Worm (Caenorhabditis elegans) whole organism, L4 larva: ENCODE results near the gene B0198.3.
A peak's percentile ranks its signal among the peaks of the same experiment; 100 is the strongest.

Source experiments
- D1046.2 ChIP-seq: fragments of 200-800 bp; sonication (Bioruptor generic); IDR thresholded peaks from 2 replicates; pipeline ENCODE4 v1.3.6; 2022; ENCODE audit warnings: missing genetic modification characterization, missing compliant biosample characterization
- F26F4.8 ChIP-seq: fragments of 200-800 bp; sonication (Bioruptor generic); conservative IDR thresholded peaks from 2 replicates; pipeline ENCODE4 v1.3.6; 2022; ENCODE audit warnings: missing genetic modification characterization, missing compliant biosample characterization
- F37D6.2 ChIP-seq: sonication (generic microtip); optimal IDR thresholded peaks from 2 replicates; lab custom pipeline; 2016; ENCODE audit warnings: mild to moderate bottlenecking, missing genetic modification characterization, missing compliant biosample characterization
- F44E2.7 ChIP-seq: fragments of 200-800 bp; sonication (Bioruptor generic); IDR thresholded peaks from 2 replicates; pipeline ENCODE4 v2.1.2; 2022; ENCODE audit warnings: missing genetic modification characterization, missing compliant biosample characterization
- R02D3.7 ChIP-seq: fragments of 150-350 bp; sonication (generic microtip); optimal IDR thresholded peaks from 3 replicates; lab custom pipeline; 2014; ENCODE audit warnings: missing biosample characterization, missing genetic modification characterization
- Y105C5A.15 ChIP-seq: fragments of 200-800 bp; sonication (Bioruptor generic); IDR thresholded peaks from 2 replicates; pipeline ENCODE4 v1.3.6; 2022; ENCODE audit warnings: missing genetic modification characterization, missing compliant biosample characterization
- Y48G9A.11 ChIP-seq: fragments of 200-800 bp; sonication (Bioruptor generic); IDR thresholded peaks from 2 replicates; pipeline ENCODE4 v1.3.6; 2022; ENCODE audit warnings: missing genetic modification reagents, missing genetic modification characterization, missing compliant biosample characterization
- Y75B8A.6 ChIP-seq: fragments of 200-800 bp; sonication (Bioruptor generic); IDR thresholded peaks from 2 replicates; pipeline ENCODE4 v1.3.6; 2022; ENCODE audit warnings: missing genetic modification reagents, missing genetic modification characterization, missing compliant biosample characterization
- ZK337.2 ChIP-seq: fragments of 200-800 bp; sonication (Bioruptor generic); IDR thresholded peaks from 2 replicates; pipeline ENCODE4 v1.3.6; 2022; ENCODE audit warnings: missing genetic modification reagents, missing genetic modification characterization, missing compliant biosample characterization
- aha-1 ChIP-seq: fragments of 150-350 bp; peaks from one replicate; lab custom pipeline; 2014; ENCODE audit warnings: missing biosample characterization, missing genetic modification characterization
- aly-2 ChIP-seq: sonication (generic microtip); optimal IDR thresholded peaks from 2 replicates; lab custom pipeline; 2018; ENCODE audit warnings: missing biosample characterization, missing genetic modification characterization
- ceh-28 ChIP-seq: fragments of 150-350 bp; optimal IDR thresholded peaks from 2 replicates; lab custom pipeline; 2014; ENCODE audit warnings: missing biosample characterization, missing genetic modification reagents, missing genetic modification characterization
- ceh-62 ChIP-seq: sonication (generic microtip); optimal IDR thresholded peaks from 2 replicates; lab custom pipeline; 2017; ENCODE audit warnings: missing biosample characterization, missing genetic modification characterization
- cey-2 ChIP-seq: sonication (generic microtip); optimal IDR thresholded peaks from 3 replicates; lab custom pipeline; 2017; ENCODE audit warnings: missing genetic modification characterization, mild to moderate bottlenecking, missing compliant biosample characterization, antibody characterized with exemption, borderline replicate concordance; ENCODE audit not compliant: insufficient read depth
- ctbp-1 ChIP-seq: fragments of 200-800 bp; sonication (Bioruptor generic); IDR thresholded peaks from 2 replicates; pipeline ENCODE4 v1.3.6; 2022; ENCODE audit warnings: missing genetic modification reagents, missing genetic modification characterization, missing compliant biosample characterization
- daf-12 ChIP-seq: fragments of 150-350 bp; optimal IDR thresholded peaks from 2 replicates; lab custom pipeline; 2014; ENCODE audit warnings: missing biosample characterization, missing genetic modification reagents, missing genetic modification characterization
- daf-16 ChIP-seq, 3 experiments: sonication (generic microtip); optimal IDR thresholded peaks; 2 replicates each; lab custom pipeline; 2016 to 2017; ENCODE audit warnings: missing genetic modification characterization in 3 of 3, missing genetic modification reagents in 3 of 3, mild to moderate bottlenecking in 2 of 3, missing compliant biosample characterization in 2 of 3, missing biosample characterization in 1 of 3, moderate library complexity in 1 of 3
- daf-19 ChIP-seq: fragments of 200-800 bp; sonication (Bioruptor generic); conservative IDR thresholded peaks from 2 replicates; pipeline ENCODE4 v1.3.6; 2022; ENCODE audit warnings: missing genetic modification characterization, missing compliant biosample characterization
- dmd-6 ChIP-seq: fragments of 200-800 bp; sonication (Bioruptor generic); IDR thresholded peaks from 2 replicates; pipeline ENCODE4 v1.3.6; 2022; ENCODE audit warnings: missing genetic modification reagents, missing genetic modification characterization, missing compliant biosample characterization
- dmd-9 ChIP-seq: fragments of 200-800 bp; sonication (Bioruptor generic); IDR thresholded peaks from 2 replicates; pipeline ENCODE4 v1.3.6; 2022; ENCODE audit warnings: missing genetic modification reagents, missing genetic modification characterization, missing compliant biosample characterization
- dpl-1 ChIP-seq: fragments of 150-350 bp; optimal IDR thresholded peaks from 2 replicates; lab custom pipeline; 2014; ENCODE audit warnings: missing biosample characterization, missing genetic modification reagents, missing genetic modification characterization
- fkh-10 ChIP-seq: fragments of 150-350 bp; optimal IDR thresholded peaks from 2 replicates; lab custom pipeline; 2014; ENCODE audit warnings: missing biosample characterization, missing genetic modification reagents, missing genetic modification characterization
- gei-8 ChIP-seq: fragments of 200-800 bp; sonication (Bioruptor generic); optimal IDR thresholded peaks from 2 replicates; lab custom pipeline; 2018; ENCODE audit warnings: mild to moderate bottlenecking, missing genetic modification characterization, missing compliant biosample characterization
- hif-1 ChIP-seq, 2 experiments: sonication (generic microtip); optimal IDR thresholded peaks; 2 replicates each; lab custom pipeline; 2016 to 2017; ENCODE audit warnings: missing compliant biosample characterization in 2 of 2, missing genetic modification characterization in 2 of 2, missing genetic modification reagents in 2 of 2, missing genotype in 2 of 2, mild to moderate bottlenecking in 1 of 2
- hlh-11 ChIP-seq: fragments of 200-800 bp; sonication (Bioruptor generic); optimal IDR thresholded peaks from 2 replicates; lab custom pipeline; 2018; ENCODE audit warnings: mild to moderate bottlenecking, missing genetic modification characterization, missing compliant biosample characterization
- hmg-1.1 ChIP-seq: fragments of 200-800 bp; sonication (Bioruptor generic); IDR thresholded peaks from 2 replicates; pipeline ENCODE4 v1.3.6; 2022; ENCODE audit warnings: missing genetic modification reagents, missing genetic modification characterization, missing compliant biosample characterization
- lin-1 ChIP-seq: fragments of 200-800 bp; sonication (Bioruptor generic); IDR thresholded peaks from 2 replicates; pipeline ENCODE4 v1.3.6; 2022; ENCODE audit warnings: missing genetic modification reagents, missing genetic modification characterization, missing compliant biosample characterization
- lin-13 ChIP-seq: fragments of 150-350 bp; optimal IDR thresholded peaks from 2 replicates; lab custom pipeline; 2014; ENCODE audit warnings: missing biosample characterization, missing genetic modification reagents, missing genetic modification characterization
- lin-15B ChIP-seq: fragments of 150-350 bp; sonication (generic microtip); optimal IDR thresholded peaks from 3 replicates; lab custom pipeline; 2014; ENCODE audit warnings: missing biosample characterization, missing genetic modification characterization
- lin-29 ChIP-seq: fragments of 200-800 bp; sonication (Bioruptor generic); IDR thresholded peaks from 2 replicates; pipeline ENCODE4 v1.3.6; 2022; ENCODE audit warnings: missing genetic modification reagents, missing genetic modification characterization, missing compliant biosample characterization
- lin-38 ChIP-seq: fragments of 200-800 bp; sonication (Bioruptor generic); IDR thresholded peaks from 2 replicates; pipeline ENCODE4 v1.3.6; 2022; ENCODE audit warnings: missing genetic modification reagents, missing genetic modification characterization, missing compliant biosample characterization
- lin-39 ChIP-seq: fragments of 150-350 bp; optimal IDR thresholded peaks from 2 replicates; lab custom pipeline; 2014; ENCODE audit warnings: missing biosample characterization, missing genetic modification reagents, missing genetic modification characterization
- madf-9 ChIP-seq: fragments of 200-800 bp; sonication (Bioruptor generic); conservative IDR thresholded peaks from 2 replicates; pipeline ENCODE4 v1.3.6; 2022; ENCODE audit warnings: missing genetic modification reagents, missing genetic modification characterization, missing compliant biosample characterization
- mdt-29 ChIP-seq: fragments of 200-800 bp; sonication (Bioruptor generic); IDR thresholded peaks from 2 replicates; pipeline ENCODE4 v1.3.6; 2022; ENCODE audit warnings: missing genetic modification reagents, missing genetic modification characterization, missing compliant biosample characterization
- mep-1 ChIP-seq: fragments of 150-350 bp; sonication (generic microtip); optimal IDR thresholded peaks from 3 replicates; lab custom pipeline; 2014; ENCODE audit warnings: missing biosample characterization, missing genetic modification characterization
- mxl-2 ChIP-seq: fragments of 200-800 bp; sonication (Bioruptor generic); conservative IDR thresholded peaks from 2 replicates; pipeline ENCODE4 v1.3.6; 2022; ENCODE audit warnings: missing genetic modification reagents, missing genetic modification characterization, missing compliant biosample characterization
- nhr-10 ChIP-seq: fragments of 150-350 bp; optimal IDR thresholded peaks from 2 replicates; lab custom pipeline; 2014; ENCODE audit warnings: missing biosample characterization, missing genetic modification characterization
- nhr-102 ChIP-seq: sonication (generic microtip); optimal IDR thresholded peaks from 2 replicates; lab custom pipeline; 2016; ENCODE audit warnings: mild to moderate bottlenecking, missing genetic modification characterization, moderate library complexity, missing compliant biosample characterization
- nhr-237 ChIP-seq: sonication (generic microtip); optimal IDR thresholded peaks from 2 replicates; lab custom pipeline; 2017; ENCODE audit warnings: missing biosample characterization, missing genetic modification characterization
- nhr-42 ChIP-seq: fragments of 200-800 bp; sonication (Bioruptor generic); IDR thresholded peaks from 2 replicates; pipeline ENCODE4 v1.3.6; 2022; ENCODE audit warnings: missing genetic modification characterization, missing compliant biosample characterization
- nhr-48 ChIP-seq: sonication (generic microtip); optimal IDR thresholded peaks from 2 replicates; lab custom pipeline; 2016; ENCODE audit warnings: mild to moderate bottlenecking, missing genetic modification characterization, missing compliant biosample characterization
- php-3 ChIP-seq: fragments of 200-800 bp; sonication (Bioruptor generic); IDR thresholded peaks from 2 replicates; pipeline ENCODE4 v1.3.6; 2022; ENCODE audit warnings: missing genetic modification reagents, missing genetic modification characterization, missing compliant biosample characterization
- sdz-12 ChIP-seq: fragments of 200-800 bp; sonication (Bioruptor generic); optimal IDR thresholded peaks from 2 replicates; lab custom pipeline; 2018; ENCODE audit warnings: mild to moderate bottlenecking, missing genetic modification characterization, missing compliant biosample characterization
- set-16 ChIP-seq: fragments of 200-800 bp; sonication (Bioruptor generic); IDR thresholded peaks from 2 replicates; pipeline ENCODE4 v1.3.6; 2022; ENCODE audit warnings: missing genetic modification reagents, missing genetic modification characterization, missing compliant biosample characterization
- skn-1 ChIP-seq: fragments of 150-350 bp; optimal IDR thresholded peaks from 2 replicates; lab custom pipeline; 2014; ENCODE audit warnings: missing biosample characterization, missing genetic modification characterization
- snpc-4 ChIP-seq: fragments of 150-350 bp; optimal IDR thresholded peaks from 2 replicates; lab custom pipeline; 2014; ENCODE audit warnings: missing biosample characterization, missing genetic modification characterization
- tag-97 ChIP-seq: fragments of 200-800 bp; sonication (Bioruptor generic); IDR thresholded peaks from 2 replicates; pipeline ENCODE4 v1.3.6; 2022; ENCODE audit warnings: missing genetic modification characterization, missing compliant biosample characterization
- unc-62 ChIP-seq, 3 experiments: fragments of 150-350 bp in 1 of 3; sonication (generic microtip); optimal IDR thresholded peaks in 2 of 3; peaks in 1 of 3; 1 replicate in 1 of 3; 2 replicates in 2 of 3; lab custom pipeline; 2014 to 2017; ENCODE audit warnings: missing biosample characterization in 3 of 3, missing genetic modification characterization in 3 of 3, missing genetic modification reagents in 3 of 3, missing genotype in 1 of 3
- zip-11 ChIP-seq: fragments of 200-800 bp; sonication (Bioruptor generic); IDR thresholded peaks from 2 replicates; pipeline ENCODE4 v1.3.6; 2022; ENCODE audit warnings: missing genetic modification characterization, missing compliant biosample characterization
- zip-2 ChIP-seq: fragments of 150-350 bp; optimal IDR thresholded peaks from 2 replicates; lab custom pipeline; 2014; ENCODE audit warnings: missing biosample characterization, missing genetic modification characterization
- ztf-11 ChIP-seq: fragments of 150-350 bp; optimal IDR thresholded peaks from 2 replicates; lab custom pipeline; 2014; ENCODE audit warnings: missing biosample characterization, missing genetic modification characterization

B0198.3 gene

DNA sequence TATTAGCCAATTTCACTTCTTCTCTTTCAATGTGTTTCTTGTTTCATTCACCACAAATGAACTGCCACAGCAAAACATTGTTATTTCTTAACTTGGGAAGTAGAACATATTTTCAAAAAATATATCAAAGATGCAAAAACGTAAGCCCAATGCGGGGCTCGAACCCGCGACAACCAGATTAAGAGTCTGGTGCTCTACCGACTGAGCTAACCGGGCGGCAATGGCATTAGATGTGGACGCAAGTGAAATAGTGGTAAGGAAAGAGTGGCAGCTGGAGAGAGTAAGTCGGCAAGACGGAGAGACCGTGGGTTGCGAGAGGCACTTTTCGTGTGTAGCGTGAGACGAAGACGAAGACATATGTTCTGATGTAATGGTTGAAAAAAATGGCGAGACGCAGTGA is 49.1 kb upstream of the B0198.3 start (continued):
- TF ChIP-seq F44E2.7 (GFP tag; lab: Robert Waterston, UW) (0 out of 2 replicates have a peak, but pooled peaks have one; percentile 77), dpl-1 (GFP tag; lab: Kevin White, UChicago) (no peak), fkh-10 (GFP tag; lab: Kevin White, UChicago) (peak; percentile 65), F37D6.2 (peak; percentile 78), nhr-42 (GFP tag; lab: Robert Waterston, UW) (peak; percentile 77; the same call in 1 of the 2 replicates), mxl-2 (GFP tag; lab: Robert Waterston, UW) (peak; percentile 74), nhr-48 (tag; lab: Kevin White, UChicago) (peak; percentile 73), cey-2 (tag; lab: Kevin White, UChicago) (peak; percentile 84), snpc-4 (tag; lab: Kevin White, UChicago) (no peak), ceh-28 (tag; lab: Kevin White, UChicago) (no peak), lin-1 (GFP tag; lab: Robert Waterston, UW) (peak; percentile 92), ztf-11 (tag; lab: Kevin White, UChicago) (no peak), aha-1 (tag; lab: Kevin White, UChicago) (peak; percentile 96), php-3 (GFP tag; lab: Robert Waterston, UW) (no peak), unc-62 (GFP tag; optimal IDR thresholded peaks at IDR 0.05 in 1 of 2; lab: Kevin White, UChicago) (peak in 1 of 2 experiments; percentile 97), unc-62 (tag; optimal IDR thresholded peaks at IDR 0.05; lab: Kevin White, UChicago) (no peak), dmd-6 (GFP tag; lab: Robert Waterston, UW) (peak; percentile 81), nhr-102 (tag; lab: Kevin White, UChicago) (peak; percentile 79), ceh-62 (no peak), gei-8 (peak; percentile 83), lin-15B (tag; lab: Kevin White, UChicago) (no peak), set-16 (GFP tag; lab: Robert Waterston, UW) (no peak), aly-2 (no peak), nhr-237 (tag; lab: Kevin White, UChicago) (no peak), madf-9 (GFP tag; lab: Robert Waterston, UW) (peak; percentile 85), daf-19 (GFP tag; lab: Robert Waterston, UW) (peak; percentile 94), dmd-9 (GFP tag; lab: Robert Waterston, UW) (peak; percentile 70; the same call in 1 of the 2 replicates), ZK337.2 (GFP tag; lab: Robert Waterston, UW) (peak; percentile 80), ctbp-1 (GFP tag; lab: Robert Waterston, UW) (peak; percentile 97), mep-1 (tag; lab: Kevin White, UChicago) (no peak), daf-16 (GFP tag; optimal IDR thresholded peaks at IDR 0.05; lab: Kevin White, UChicago) (peak; percentile 44 to 93), daf-16 (tag; optimal IDR thresholded peaks at IDR 0.05; lab: Kevin White, UChicago) (peak; percentile 72), lin-13 (GFP tag; lab: Kevin White, UChicago) (peak; percentile 37), hmg-1.1 (peak; percentile 97), Y105C5A.15 (peak; percentile 93), zip-2 (peak; percentile 83), zip-11 (GFP tag; lab: Robert Waterston, UW) (peak; percentile 15; the same call in 1 of the 2 replicates), skn-1 (tag; lab: Kevin White, UChicago) (peak; percentile 19), R02D3.7 (tag; lab: Kevin White, UChicago) (peak; percentile 10), nhr-10 (tag; lab: Kevin White, UChicago) (no peak), lin-38 (GFP tag; lab: Robert Waterston, UW) (peak; percentile 82), lin-29 (GFP tag; lab: Robert Waterston, UW) (peak; percentile 46; the same call in 1 of the 2 replicates), tag-97 (GFP tag; lab: Robert Waterston, UW) (no peak), D1046.2 (GFP tag; lab: Robert Waterston, UW) (peak; percentile 91), hif-1 (tag; optimal IDR thresholded peaks at IDR 0.05; lab: Kevin White, UChicago) (peak in 1 of 2 experiments; percentile 21), daf-12 (no peak), lin-39 (tag; lab: Kevin White, UChicago) (no peak), F26F4.8 (no peak; the same call in 1 of the 2 replicates), hlh-11 (no peak), mdt-29 (GFP tag; lab: Robert Waterston, UW) (no peak), sdz-12 (GFP tag; lab: Kevin White, UChicago) (no peak), Y48G9A.11 (GFP tag; lab: Robert Waterston, UW) (peak; percentile 74), Y75B8A.6 (GFP tag; lab: Robert Waterston, UW) (peak; percentile 90)
